Fruit fly (Drosophila melanogaster): ENCODE measurements around the gene CG1737.

Gene CG1737

dm6 chrX:11338047-11338747, 12.2 kb upstream of the CG1737 start (continued):
- TF ChIP-seq HHEX (GFP tag; optimal IDR thresholded peaks at IDR 0.05) (peak; percentile 71), CG6254 (GFP tag; optimal IDR thresholded peaks at IDR 0.05) (peak; percentile 56), CG8290 (GFP tag; optimal IDR thresholded peaks at IDR 0.05) (no peak), CG8290 (tag; optimal IDR thresholded peaks at IDR 0.05) (no peak), prd (optimal IDR thresholded peaks at IDR 0.05) (no peak), prd (GFP tag; IDR thresholded peaks at IDR 0.05) (peak; percentile 64), CG14014 (GFP tag; IDR thresholded peaks at IDR 0.05) (peak; percentile 68; the same call in 1 of the 2 replicates), tup (GFP tag; optimal IDR thresholded peaks at IDR 0.05) (no peak), ken (GFP tag; IDR thresholded peaks at IDR 0.05) (no peak), CoRest (tag; optimal IDR thresholded peaks at IDR 0.05) (peak; percentile 86), dmrt99B (tag; optimal IDR thresholded peaks at IDR 0.05) (peak; percentile 42), dysf (GFP tag; IDR thresholded peaks at IDR 0.05) (peak; percentile 80), CG1602 (GFP tag; optimal IDR thresholded peaks at IDR 0.05) (peak; percentile 64), PHDP (tag; optimal IDR thresholded peaks at IDR 0.05) (peak; percentile 70), CG17802 (tag; optimal IDR thresholded peaks at IDR 0.05) (peak; percentile 26), Camta (GFP tag; optimal IDR thresholded peaks at IDR 0.05) (peak; percentile 55), pita (GFP tag; optimal IDR thresholded peaks at IDR 0.05) (no peak), Chrac-16 (GFP tag; optimal IDR thresholded peaks at IDR 0.05) (peak; percentile 59), CG13894 (tag; optimal IDR thresholded peaks at IDR 0.05) (no peak), CG2875 (GFP tag; optimal IDR thresholded peaks at IDR 0.05) (peak; percentile 60), Hmx (GFP tag; optimal IDR thresholded peaks at IDR 0.05) (no peak), sr (GFP tag; IDR thresholded peaks at IDR 0.05) (no peak), NK7.1 (GFP tag; optimal IDR thresholded peaks at IDR 0.05) (peak; percentile 78), CG8089 (GFP tag; optimal IDR thresholded peaks at IDR 0.05) (peak; percentile 46), CG33557 (GFP tag; optimal IDR thresholded peaks at IDR 0.05) (peak; percentile 67), dm (GFP tag; optimal IDR thresholded peaks at IDR 0.05) (peak; percentile 27), lab (GFP tag; optimal IDR thresholded peaks at IDR 0.05) (peak; percentile 70), mam (GFP tag; optimal IDR thresholded peaks at IDR 0.05) (peak; percentile 62), MESR4 (GFP tag; optimal IDR thresholded peaks at IDR 0.05) (no peak), cato (GFP tag; optimal IDR thresholded peaks at IDR 0.05; ENCODE audit: borderline replicate concordance) (peak; percentile 5), hbn (GFP tag; IDR thresholded peaks at IDR 0.05; ENCODE audit: partially characterized antibody) (no peak), Usf (GFP tag; optimal IDR thresholded peaks at IDR 0.05) (peak; percentile 42), CG7963 (GFP tag; IDR thresholded peaks at IDR 0.05; ENCODE audit: partially characterized antibody) (no peak), Taf1 (GFP tag; IDR thresholded peaks at IDR 0.05) (no peak), CG42726 (GFP tag; IDR thresholded peaks at IDR 0.05; ENCODE audit: partially characterized antibody) (no peak), Mad (GFP tag; optimal IDR thresholded peaks at IDR 0.05) (peak; percentile 52), Lpt (GFP tag; optimal IDR thresholded peaks at IDR 0.05) (no peak), zfh2 (GFP tag; optimal IDR thresholded peaks at IDR 0.05) (peak; percentile 39), CG3281 (GFP tag; optimal IDR thresholded peaks at IDR 0.05) (no peak), Spps (tag; optimal IDR thresholded peaks at IDR 0.05) (no peak), CG34224 (GFP tag; IDR thresholded peaks at IDR 0.05; ENCODE audit: partially characterized antibody) (no peak), CG7271 (tag; optimal IDR thresholded peaks at IDR 0.05) (no peak), dati (GFP tag; IDR thresholded peaks at IDR 0.05) (no peak), vnd (GFP tag; IDR thresholded peaks at IDR 0.05; ENCODE audit: partially characterized antibody) (no peak), Eip74EF (GFP tag; optimal IDR thresholded peaks at IDR 0.05) (peak in 1 of 2 experiments; percentile 47), CG30431 (GFP tag; optimal IDR thresholded peaks at IDR 0.05) (peak; percentile 38), CG15479 (GFP tag; optimal IDR thresholded peaks at IDR 0.05) (no peak), CG12071 (GFP tag; optimal IDR thresholded peaks at IDR 0.05) (no peak), cg (GFP tag; optimal IDR thresholded peaks at IDR 0.05) (no peak)
